Worm (Caenorhabditis elegans): ENCODE results near the gene W05H9.2.

W05H9.2 gene

DNA sequence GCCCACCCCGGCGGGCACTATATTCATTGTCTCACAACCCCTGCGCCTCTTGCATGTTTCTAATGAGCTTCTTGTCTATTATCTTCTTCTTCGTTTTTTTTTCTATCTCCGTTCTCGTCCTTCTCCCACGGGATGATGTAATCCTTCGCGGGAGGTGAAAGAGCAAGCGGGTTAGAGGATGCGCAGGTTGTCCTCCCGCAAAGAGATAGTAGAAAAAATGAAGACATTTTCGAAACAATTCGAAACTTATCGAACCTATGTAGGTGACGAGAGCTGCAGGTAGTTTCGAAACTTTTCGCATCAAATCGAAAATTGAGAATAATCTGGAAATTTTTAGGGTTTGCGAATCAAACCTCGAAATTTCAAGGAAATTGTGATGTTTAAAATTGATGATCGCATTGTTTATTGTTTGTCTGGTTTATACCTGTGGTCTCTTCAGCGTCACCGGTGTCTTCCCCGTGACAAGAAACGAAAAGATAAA is 16.5 kb upstream of the W05H9.2 start (continued):
- no peak for TF ChIP-seq nfya-1 (tag; optimal IDR thresholded peaks at IDR 0.05; ENCODE audit: borderline replicate concordance, insufficient read depth)
- no peak for TF ChIP-seq F57A8.1 (GFP tag; optimal IDR thresholded peaks at IDR 0.05)
- TF ChIP-seq ceh-27 (GFP tag; optimal IDR thresholded peaks at IDR 0.05): no peak
- TF ChIP-seq Y53G8AR.9 (GFP tag; conservative IDR thresholded peaks at IDR 0.05): 0 out of 2 replicates have a peak, but pooled peaks have one; percentile 40

DNA sequence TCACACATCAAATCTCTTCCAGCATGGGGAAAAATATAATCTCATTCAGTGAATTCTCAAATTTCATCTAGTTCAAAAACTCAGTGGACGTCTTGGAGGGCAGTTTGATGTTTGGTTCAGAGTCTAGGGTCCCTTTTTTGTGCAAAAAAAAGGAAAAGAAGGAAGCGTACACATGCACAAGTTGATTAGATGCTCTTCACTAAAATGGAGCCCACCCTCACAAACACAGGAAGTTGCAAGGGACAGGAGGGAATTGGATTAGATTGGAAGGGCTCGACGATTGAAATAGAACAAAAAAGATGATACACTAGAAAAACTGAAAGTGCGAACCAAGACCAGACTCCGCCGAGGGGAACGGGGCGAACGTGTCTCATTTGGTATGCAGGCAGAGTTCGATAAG is 16.0 kb upstream of the W05H9.2 start:
- TF ChIP-seq hsf-1 (GFP tag; IDR thresholded peaks at IDR 0.05) (no peak), lin-35 (GFP tag; optimal IDR thresholded peaks at IDR 0.05) (peak in 1 of 3 experiments; percentile 35)

DNA sequence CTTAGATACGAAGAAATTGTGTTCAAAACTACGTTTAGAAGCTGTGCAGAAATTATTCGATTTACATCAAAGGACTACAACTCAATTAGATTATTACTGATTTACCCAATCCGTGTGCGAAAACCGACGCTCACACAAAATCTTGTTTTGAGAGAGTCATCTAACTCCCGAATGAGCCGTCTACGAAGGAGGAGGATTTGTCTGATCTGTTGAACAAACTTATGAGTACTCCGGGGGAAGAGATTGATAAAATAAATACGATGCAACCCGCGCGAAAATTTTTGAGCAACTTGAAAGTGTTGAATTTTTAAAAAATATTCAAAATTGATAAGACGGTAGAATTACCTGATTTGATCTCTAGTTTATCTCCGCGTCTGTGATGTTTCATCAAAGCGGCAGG is 15.5 kb upstream of the W05H9.2 start:
- TF ChIP-seq efl-1 (GFP tag; optimal IDR thresholded peaks at IDR 0.05): no peak
- TF ChIP-seq snpc-3.4 (tag; optimal IDR thresholded peaks at IDR 0.05): no peak
- TF ChIP-seq B0035.1 (tag; optimal IDR thresholded peaks at IDR 0.05): no peak
- TF ChIP-seq dpff-1 (tag; optimal IDR thresholded peaks at IDR 0.05): no peak
- TF ChIP-seq hmg-20 (GFP tag; IDR thresholded peaks at IDR 0.05): no peak
- TF ChIP-seq ama-1 (optimal IDR thresholded peaks at IDR 0.05): no peak
- TF ChIP-seq ama-1 (GFP tag; optimal IDR thresholded peaks at IDR 0.05): no peak
- no peak for TF ChIP-seq rpc-1 (optimal IDR thresholded peaks at IDR 0.05)
- no peak for TF ChIP-seq rpc-1 (tag; optimal IDR thresholded peaks at IDR 0.05)
- no peak for TF ChIP-seq tbx-9 (tag; optimal IDR thresholded peaks at IDR 0.05; ENCODE audit: borderline replicate concordance)
- TF ChIP-seq ccch-3 (GFP tag; optimal IDR thresholded peaks at IDR 0.05): no peak
- TF ChIP-seq F22D6.2 (tag; optimal IDR thresholded peaks at IDR 0.05): no peak
- TF ChIP-seq F33H1.4 (GFP tag; IDR thresholded peaks at IDR 0.05): no peak
- no peak for TF ChIP-seq sdz-38 (tag; optimal IDR thresholded peaks at IDR 0.05)
- TF ChIP-seq lin-40 (tag; optimal IDR thresholded peaks at IDR 0.05): no peak
- TF ChIP-seq ztf-18 (tag; optimal IDR thresholded peaks at IDR 0.05): no peak
- TF ChIP-seq madf-10 (tag; optimal IDR thresholded peaks at IDR 0.05): no peak
- no peak for TF ChIP-seq unc-130 (GFP tag; optimal IDR thresholded peaks at IDR 0.05)
- no peak for TF ChIP-seq madf-3 (GFP tag; IDR thresholded peaks at IDR 0.05)
- no peak for TF ChIP-seq F52B5.7 (tag; optimal IDR thresholded peaks at IDR 0.05)
- no peak for TF ChIP-seq snpc-4 (GFP tag; optimal IDR thresholded peaks at IDR 0.05)
- TF ChIP-seq snpc-4 (tag; optimal IDR thresholded peaks at IDR 0.05): no peak
- TF ChIP-seq Y67H2A.10 (GFP tag; conservative IDR thresholded peaks at IDR 0.05): no peak

DNA sequence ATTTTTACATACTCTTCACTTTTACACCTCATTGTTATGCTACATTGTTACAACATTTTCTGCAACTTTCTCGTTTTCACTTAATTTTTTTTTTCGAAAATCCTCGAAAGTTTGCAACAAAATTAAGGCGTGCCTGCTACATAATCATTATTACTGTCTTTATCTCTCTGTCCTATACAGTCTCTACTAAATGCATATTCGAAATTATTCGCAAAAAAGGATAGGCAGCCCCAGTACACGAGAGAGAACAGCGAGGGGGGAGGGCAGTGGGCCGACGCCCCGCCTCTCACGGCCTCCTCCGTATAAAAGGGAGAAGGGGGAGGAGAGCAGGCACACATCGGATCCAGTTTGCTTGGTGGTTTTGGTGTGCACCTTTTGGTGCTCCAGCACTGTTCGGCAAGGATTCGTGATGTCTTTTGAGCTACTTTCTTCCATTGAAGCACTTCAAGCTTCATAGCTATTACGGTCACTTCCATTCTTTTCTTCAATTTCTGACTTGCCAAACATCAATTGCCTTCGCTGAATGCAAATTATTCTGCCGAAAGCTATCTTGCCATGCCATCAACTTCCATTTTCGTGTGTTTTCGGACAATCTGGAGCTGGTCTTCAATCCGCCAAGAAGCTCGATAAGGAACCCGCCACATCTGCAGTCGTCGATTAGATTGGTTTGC is 14.8 kb upstream of the W05H9.2 start:
- TF ChIP-seq ztf-3 (GFP tag; optimal IDR thresholded peaks at IDR 0.05): peak; percentile 9
- TF ChIP-seq mel-28 (tag; optimal IDR thresholded peaks at IDR 0.05; ENCODE audit: borderline replicate concordance): no peak
- peak; percentile 27 for TF ChIP-seq repo-1 (tag; optimal IDR thresholded peaks at IDR 0.05)
- no peak for TF ChIP-seq Y79H2A.3 (GFP tag; conservative IDR thresholded peaks at IDR 0.05)
- no peak for TF ChIP-seq Y67H2A.10 (GFP tag; conservative IDR thresholded peaks at IDR 0.05)
- peak; percentile 1 to 22 for TF ChIP-seq let-607 (tag; optimal IDR thresholded peaks at IDR 0.05)
- TF ChIP-seq ceh-91 (GFP tag; IDR thresholded peaks at IDR 0.05): no peak
- TF ChIP-seq lin-26 (GFP tag; IDR thresholded peaks at IDR 0.05): peak; percentile 49; the same call in 1 of the 2 replicates
- TF ChIP-seq nhr-80 (tag; optimal IDR thresholded peaks at IDR 0.05): peak; percentile 3
- no peak for TF ChIP-seq rcor-1 (GFP tag; IDR thresholded peaks at IDR 0.05)
- no peak for TF ChIP-seq F23B12.7 (tag; optimal IDR thresholded peaks at IDR 0.05; ENCODE audit: insufficient read depth)
- no peak for TF ChIP-seq tlf-1 (GFP tag; optimal IDR thresholded peaks at IDR 0.05)
- no peak for TF ChIP-seq ets-4 (GFP tag; optimal IDR thresholded peaks at IDR 0.05)
- TF ChIP-seq akir-1 (GFP tag; optimal IDR thresholded peaks at IDR 0.05): no peak
- TF ChIP-seq egl-18 (GFP tag; IDR thresholded peaks at IDR 0.05): no peak
- TF ChIP-seq D2030.7 (GFP tag; IDR thresholded peaks at IDR 0.05): no peak
- no peak for TF ChIP-seq egl-44 (GFP tag; IDR thresholded peaks at IDR 0.05)
- TF ChIP-seq C17E4.6 (GFP tag; IDR thresholded peaks at IDR 0.05): no peak

Measured in whole organism, young adult.